Worm (Caenorhabditis elegans) whole organism, young adult: ENCODE measurements around the gene rict-1.

Experiments
- D2030.7 ChIP-seq: fragments of 200-800 bp; sonication (Bioruptor generic); IDR thresholded peaks from 2 replicates; pipeline ENCODE4 v1.3.6; 2022; ENCODE audit warnings: missing genetic modification reagents, missing genetic modification characterization, missing compliant biosample characterization
- F10E7.11 ChIP-seq: sonication (generic microtip); optimal IDR thresholded peaks from 2 replicates; lab custom pipeline; 2017; ENCODE audit warnings: mild to moderate bottlenecking, missing genetic modification characterization, moderate library complexity, missing compliant biosample characterization
- F22D6.2 ChIP-seq: sonication (generic microtip); optimal IDR thresholded peaks from 2 replicates; lab custom pipeline; 2016; ENCODE audit warnings: mild to moderate bottlenecking, missing genetic modification characterization, missing compliant biosample characterization
- K11D2.4 ChIP-seq: fragments of 200-800 bp; sonication (Bioruptor generic); IDR thresholded peaks from 2 replicates; pipeline ENCODE4 v1.3.6; 2022; ENCODE audit warnings: missing genetic modification reagents, missing genetic modification characterization, missing compliant biosample characterization
- K12H6.12 ChIP-seq: fragments of 200-800 bp; sonication (Bioruptor generic); optimal IDR thresholded peaks from 2 replicates; lab custom pipeline; 2018; ENCODE audit warnings: mild to moderate bottlenecking, missing genetic modification characterization, missing compliant biosample characterization
- T07F8.4 ChIP-seq: sonication (generic microtip); optimal IDR thresholded peaks from 2 replicates; lab custom pipeline; 2016; ENCODE audit warnings: mild to moderate bottlenecking, missing genetic modification characterization, moderate library complexity, missing compliant biosample characterization
- Y53F4B.3 ChIP-seq: fragments of 200-800 bp; sonication (Bioruptor generic); IDR thresholded peaks from 2 replicates; pipeline ENCODE4 v1.3.6; 2022; ENCODE audit warnings: missing genetic modification reagents, missing genetic modification characterization, missing compliant biosample characterization
- aptf-3 ChIP-seq: fragments of 200-800 bp; sonication (Bioruptor generic); IDR thresholded peaks from 2 replicates; pipeline ENCODE4 v1.3.6; 2022; ENCODE audit warnings: missing genetic modification characterization, missing compliant biosample characterization
- bed-1 ChIP-seq: fragments of 200-800 bp; sonication (Bioruptor generic); IDR thresholded peaks from 2 replicates; pipeline ENCODE4 v1.3.6; 2022; ENCODE audit warnings: missing genetic modification reagents, missing genetic modification characterization, missing compliant biosample characterization
- bed-2 ChIP-seq: fragments of 200-800 bp; sonication (Bioruptor generic); IDR thresholded peaks from 2 replicates; pipeline ENCODE4 v1.3.6; 2022; ENCODE audit warnings: missing genetic modification reagents, missing genetic modification characterization, missing compliant biosample characterization
- ceh-100 ChIP-seq: fragments of 200-800 bp; sonication (Bioruptor generic); IDR thresholded peaks from 2 replicates; pipeline ENCODE4 v1.3.6; 2022; ENCODE audit warnings: missing genetic modification reagents, missing genetic modification characterization, missing compliant biosample characterization
- ceh-27 ChIP-seq: fragments of 200-800 bp; sonication (Bioruptor generic); optimal IDR thresholded peaks from 2 replicates; lab custom pipeline; 2018; ENCODE audit warnings: mild to moderate bottlenecking, missing genetic modification characterization, moderate library complexity, missing compliant biosample characterization
- ceh-58 ChIP-seq: fragments of 200-800 bp; sonication (Bioruptor generic); IDR thresholded peaks from 2 replicates; pipeline ENCODE4 v1.3.6; 2022; ENCODE audit warnings: missing genetic modification characterization, missing compliant biosample characterization
- egrh-3 ChIP-seq: fragments of 200-800 bp; sonication (Bioruptor generic); IDR thresholded peaks from 2 replicates; pipeline ENCODE4 v1.3.6; 2022; ENCODE audit warnings: missing genetic modification reagents, missing genetic modification characterization, missing compliant biosample characterization
- ekl-4 ChIP-seq: fragments of 200-800 bp; sonication (Bioruptor generic); IDR thresholded peaks from 2 replicates; pipeline ENCODE4 v1.3.6; 2022; ENCODE audit warnings: missing genetic modification reagents, missing genetic modification characterization, missing compliant biosample characterization
- gei-17 ChIP-seq: fragments of 200-800 bp; sonication (Bioruptor generic); optimal IDR thresholded peaks from 2 replicates; lab custom pipeline; 2018; ENCODE audit warnings: mild to moderate bottlenecking, missing genetic modification characterization, missing compliant biosample characterization
- hlh-12 ChIP-seq: sonication (generic microtip); optimal IDR thresholded peaks from 2 replicates; lab custom pipeline; 2016; ENCODE audit warnings: missing genetic modification characterization, missing compliant biosample characterization
- hmg-1.2 ChIP-seq: fragments of 200-800 bp; sonication (Bioruptor generic); IDR thresholded peaks from 2 replicates; pipeline ENCODE4 v1.3.6; 2022; ENCODE audit warnings: missing genetic modification reagents, missing genetic modification characterization, missing compliant biosample characterization
- hsf-1 ChIP-seq: fragments of 200-800 bp; sonication (Bioruptor generic); IDR thresholded peaks from 2 replicates; pipeline ENCODE4 v1.3.6; 2022; ENCODE audit warnings: missing genetic modification reagents, missing genetic modification characterization, missing compliant biosample characterization
- let-607 ChIP-seq, 2 experiments: fragments of 200-800 bp in 1 of 2; sonication (Bioruptor generic) in 1 of 2; sonication (generic microtip) in 1 of 2; optimal IDR thresholded peaks; 2 replicates each; lab custom pipeline; 2016 to 2018; ENCODE audit warnings: mild to moderate bottlenecking in 2 of 2, missing compliant biosample characterization in 2 of 2, missing genetic modification characterization in 2 of 2, moderate library complexity in 2 of 2, missing genotype in 1 of 2
- lin-35 ChIP-seq, 3 experiments: fragments of 150-350 bp in 2 of 3; sonication (generic microtip) in 1 of 3; optimal IDR thresholded peaks; 2 replicates each; lab custom pipeline; 2014 to 2018; ENCODE audit warnings: missing biosample characterization in 3 of 3, missing genetic modification characterization in 3 of 3, missing genetic modification reagents in 3 of 3
- lsy-27 ChIP-seq: sonication (generic microtip); optimal IDR thresholded peaks from 2 replicates; lab custom pipeline; 2017; ENCODE audit warnings: missing genetic modification characterization, mild to moderate bottlenecking, missing compliant biosample characterization, antibody characterized with exemption, missing genotype, borderline replicate concordance; ENCODE audit not compliant: insufficient read depth
- madf-6 ChIP-seq: fragments of 200-800 bp; sonication (Bioruptor generic); IDR thresholded peaks from 2 replicates; pipeline ENCODE4 v1.3.6; 2022; ENCODE audit warnings: missing genetic modification reagents, missing genetic modification characterization, missing compliant biosample characterization
- mcd-1 ChIP-seq: fragments of 200-800 bp; sonication (Bioruptor generic); IDR thresholded peaks from 2 replicates; pipeline ENCODE4 v1.3.6; 2022; ENCODE audit warnings: missing genetic modification reagents, missing genetic modification characterization, missing compliant biosample characterization
- mel-28 ChIP-seq: sonication (generic microtip); optimal IDR thresholded peaks from 2 replicates; lab custom pipeline; 2016; ENCODE audit warnings: borderline replicate concordance, mild to moderate bottlenecking, missing genetic modification characterization, missing compliant biosample characterization
- nfya-1 ChIP-seq: sonication (generic microtip); optimal IDR thresholded peaks from 2 replicates; lab custom pipeline; 2017; ENCODE audit warnings: antibody characterized with exemption, missing compliant biosample characterization, missing genetic modification characterization, borderline replicate concordance; ENCODE audit not compliant: insufficient read depth
- nfya-2 ChIP-seq: fragments of 200-800 bp; sonication (Bioruptor generic); IDR thresholded peaks from 2 replicates; pipeline ENCODE4 v1.3.6; 2022; ENCODE audit warnings: missing genetic modification reagents, missing genetic modification characterization, missing compliant biosample characterization
- nhr-179 ChIP-seq: sonication (generic microtip); optimal IDR thresholded peaks from 2 replicates; lab custom pipeline; 2016; ENCODE audit warnings: mild to moderate bottlenecking, missing genetic modification characterization, missing compliant biosample characterization
- rcor-1 ChIP-seq: fragments of 200-800 bp; sonication (Bioruptor generic); IDR thresholded peaks from 2 replicates; pipeline ENCODE4 v1.3.6; 2022; ENCODE audit warnings: missing genetic modification reagents, missing genetic modification characterization, missing compliant biosample characterization
- sea-2 ChIP-seq: fragments of 200-800 bp; sonication (Bioruptor generic); IDR thresholded peaks from 2 replicates; pipeline ENCODE4 v1.3.6; 2022; ENCODE audit warnings: missing genetic modification characterization, missing compliant biosample characterization
- snpc-1.1 ChIP-seq: sonication (generic microtip); optimal IDR thresholded peaks from 2 replicates; lab custom pipeline; 2017; ENCODE audit warnings: missing genetic modification characterization, mild to moderate bottlenecking, missing compliant biosample characterization, antibody characterized with exemption, moderate library complexity, missing genotype, missing genetic modification reagents; ENCODE audit not compliant: insufficient read depth
- tbx-9 ChIP-seq: sonication (generic microtip); optimal IDR thresholded peaks from 2 replicates; lab custom pipeline; 2016; ENCODE audit warnings: borderline replicate concordance, missing genetic modification characterization, inconsistent platforms, missing compliant biosample characterization
- zfh-2 ChIP-seq: fragments of 200-800 bp; sonication (Bioruptor generic); conservative IDR thresholded peaks from 2 replicates; pipeline ENCODE4 v1.3.6; 2022; ENCODE audit warnings: missing genetic modification reagents, missing genetic modification characterization, missing compliant biosample characterization
- ztf-26 ChIP-seq: sonication (generic microtip); optimal IDR thresholded peaks from 2 replicates; lab custom pipeline; 2017; ENCODE audit warnings: missing genetic modification characterization, missing compliant biosample characterization

The rict-1 gene

ce11 chrII:13152409-13152808, 35.8 kb upstream of the rict-1 start:
- TF ChIP-seq K11D2.4 (GFP tag; lab: Robert Waterston, UW) (no peak), zfh-2 (GFP tag; lab: Robert Waterston, UW) (0 out of 2 replicates have a peak, but pooled peaks have one; percentile 13), bed-1 (GFP tag; lab: Robert Waterston, UW) (no peak), egrh-3 (GFP tag; lab: Robert Waterston, UW) (0 out of 2 replicates have a peak, but pooled peaks have one; percentile 19), F10E7.11 (tag; lab: Kevin White, UChicago) (no peak)

- TF ChIP-seq hlh-12 (no peak), ztf-26 (tag; lab: Kevin White, UChicago) (peak; percentile 30), hmg-1.2 (GFP tag; lab: Robert Waterston, UW) (no peak)
- TF ChIP-seq, all 124 proteins: peak for 1
These were observed 33.4 kb upstream of the rict-1 start for ce11 chrII:13149965-13150364.

- TF ChIP-seq madf-6 (GFP tag; lab: Robert Waterston, UW) (no peak), nhr-179 (tag; lab: Kevin White, UChicago) (no peak), hsf-1 (GFP tag; lab: Robert Waterston, UW) (no peak), snpc-1.1 (tag; lab: Kevin White, UChicago) (no peak), Y53F4B.3 (no peak), T07F8.4 (no peak), mcd-1 (GFP tag; lab: Robert Waterston, UW) (no peak), K12H6.12 (no peak), gei-17 (no peak), nfya-1 (tag; lab: Kevin White, UChicago) (no peak), sea-2 (GFP tag; lab: Robert Waterston, UW) (no peak), nfya-2 (no peak), ceh-100 (no peak), lin-35 (GFP tag; optimal IDR thresholded peaks at IDR 0.05; lab: Kevin White, UChicago) (no peak), let-607 (tag; optimal IDR thresholded peaks at IDR 0.05; lab: Kevin White, UChicago) (no peak), lsy-27 (tag; lab: Kevin White, UChicago) (no peak), ceh-27 (GFP tag; lab: Kevin White, UChicago) (no peak), ceh-58 (no peak), F22D6.2 (tag; lab: Kevin White, UChicago) (no peak)
These were observed 31.6 kb upstream of the rict-1 start for ce11 chrII:13148247-13148646.

- TF ChIP-seq bed-2 (GFP tag; lab: Robert Waterston, UW) = no peak
- TF ChIP-seq aptf-3 (GFP tag; lab: Robert Waterston, UW) = no peak
- no peak for TF ChIP-seq lsy-27 (tag; lab: Kevin White, UChicago)
These were observed 28.6 kb upstream of the rict-1 start, which contains the start of gene mltn-1 for ce11 chrII:13145204-13145603. Gene mltn-1, minus strand, starts transcription at chrII:13145225.

- TF ChIP-seq mel-28 (tag; lab: Kevin White, UChicago) = no peak
- no peak for TF ChIP-seq rcor-1 (GFP tag; lab: Robert Waterston, UW)
- TF ChIP-seq D2030.7 (GFP tag; lab: Robert Waterston, UW) = no peak
- TF ChIP-seq lin-35 (GFP tag; optimal IDR thresholded peaks at IDR 0.05; lab: Kevin White, UChicago) = no peak
- TF ChIP-seq tbx-9 (tag; lab: Kevin White, UChicago) = no peak
- TF ChIP-seq ekl-4 (GFP tag; lab: Robert Waterston, UW) = no peak
- TF ChIP-seq K12H6.12 = no peak
These were observed 25.8 kb upstream of the rict-1 start for ce11 chrII:13142372-13142771.
